Worm (Caenorhabditis elegans): Measurements from ENCODE around the gene C34B4.3.
A peak's percentile ranks its signal among the peaks of the same experiment; 100 is the strongest.

The C34B4.3 gene

ce11 chrV:13071052-13071451 lies at the start of gene C34B4.3:
C34B4.3 (minus strand) TSS chrV:13071152.
- no peak for TF ChIP-seq mab-5 (tag; optimal IDR thresholded peaks at IDR 0.05)
- TF ChIP-seq ceh-82 (tag; optimal IDR thresholded peaks at IDR 0.05), result no peak
- TF ChIP-seq dmd-4 (tag; optimal IDR thresholded peaks at IDR 0.05), result no peak
- no peak for TF ChIP-seq peb-1 (tag; optimal IDR thresholded peaks at IDR 0.05)
- no peak for TF ChIP-seq lin-11 (tag; optimal IDR thresholded peaks at IDR 0.05)
- TF ChIP-seq blmp-1 (tag; optimal IDR thresholded peaks at IDR 0.05; ENCODE audit: insufficient read depth), result no peak

- no peak for TF ChIP-seq alr-1 (tag; optimal IDR thresholded peaks at IDR 0.05)
- no peak for TF ChIP-seq zag-1 (tag; optimal IDR thresholded peaks at IDR 0.05)
- TF ChIP-seq Y55F3AM.14 (GFP tag; optimal IDR thresholded peaks at IDR 0.05), result no peak
- TF ChIP-seq nhr-77 (tag; optimal IDR thresholded peaks at IDR 0.05), result no peak
- no peak for TF ChIP-seq elt-1 (tag; optimal IDR thresholded peaks at IDR 0.05)
- no peak for TF ChIP-seq nhr-11 (tag; optimal IDR thresholded peaks at IDR 0.05)
- TF ChIP-seq nhr-21 (tag; optimal IDR thresholded peaks at IDR 0.05), result no peak
- no peak for TF ChIP-seq elt-3 (tag; optimal IDR thresholded peaks at IDR 0.05)
- no peak for TF ChIP-seq mdl-1 (tag; optimal IDR thresholded peaks at IDR 0.05)
- TF ChIP-seq mbf-1 (tag; optimal IDR thresholded peaks at IDR 0.05), result no peak
- TF ChIP-seq nhr-12 (tag; optimal IDR thresholded peaks at IDR 0.05), result no peak
- TF ChIP-seq snpc-4 (tag; optimal IDR thresholded peaks at IDR 0.05), result no peak
- TF ChIP-seq C34F6.9 (tag; optimal IDR thresholded peaks at IDR 0.05), result no peak
- no peak for TF ChIP-seq ceh-16 (tag; optimal IDR thresholded peaks at IDR 0.05)
- no peak for TF ChIP-seq nhr-25 (tag; optimal IDR thresholded peaks at IDR 0.05)
- no peak for TF ChIP-seq ztf-11 (tag; optimal IDR thresholded peaks at IDR 0.05)
- TF ChIP-seq sma-3 (GFP tag; optimal IDR thresholded peaks at IDR 0.05), result no peak
These were observed 49.1 kb upstream of the C34B4.3 start, which contains the start of gene max-1 for ce11 chrV:13120097-13120496. max-1 (minus strand) TSS chrV:13120220.

DNA sequence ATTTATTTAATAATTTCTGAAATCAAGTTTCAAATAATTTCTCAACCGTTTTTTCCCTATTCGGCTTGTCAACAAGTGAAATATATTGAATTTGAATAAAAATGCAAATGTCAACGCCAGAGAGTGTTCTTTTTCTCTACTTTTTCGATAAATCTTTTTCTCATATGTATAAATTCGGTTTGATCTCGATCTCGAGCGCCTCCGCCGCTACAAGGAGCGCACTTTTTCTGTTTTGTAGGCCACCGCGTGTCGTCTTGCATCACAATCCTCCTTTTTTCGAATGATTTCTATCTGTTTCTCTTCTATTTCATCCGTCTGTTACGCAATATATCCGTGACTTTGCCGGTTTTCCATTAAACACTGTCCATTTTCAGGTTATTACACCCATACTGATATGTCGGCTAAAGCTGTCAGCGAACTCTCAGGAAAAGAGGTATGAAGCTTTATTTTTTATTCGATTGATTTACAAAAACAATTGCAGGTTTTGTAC lies 45.2 kb upstream of the C34B4.3 start, which contains the start of gene acly-2:
Gene acly-2 (plus strand): TSS at position 375 of the 490 bp plus-strand sequence.
- TF ChIP-seq ztf-11 (tag; optimal IDR thresholded peaks at IDR 0.05), result no peak
- no peak for TF ChIP-seq alr-1 (tag; optimal IDR thresholded peaks at IDR 0.05)
- no peak for TF ChIP-seq gmeb-1 (tag; optimal IDR thresholded peaks at IDR 0.05)
- no peak for TF ChIP-seq ZK546.5 (tag; optimal IDR thresholded peaks at IDR 0.05)

DNA sequence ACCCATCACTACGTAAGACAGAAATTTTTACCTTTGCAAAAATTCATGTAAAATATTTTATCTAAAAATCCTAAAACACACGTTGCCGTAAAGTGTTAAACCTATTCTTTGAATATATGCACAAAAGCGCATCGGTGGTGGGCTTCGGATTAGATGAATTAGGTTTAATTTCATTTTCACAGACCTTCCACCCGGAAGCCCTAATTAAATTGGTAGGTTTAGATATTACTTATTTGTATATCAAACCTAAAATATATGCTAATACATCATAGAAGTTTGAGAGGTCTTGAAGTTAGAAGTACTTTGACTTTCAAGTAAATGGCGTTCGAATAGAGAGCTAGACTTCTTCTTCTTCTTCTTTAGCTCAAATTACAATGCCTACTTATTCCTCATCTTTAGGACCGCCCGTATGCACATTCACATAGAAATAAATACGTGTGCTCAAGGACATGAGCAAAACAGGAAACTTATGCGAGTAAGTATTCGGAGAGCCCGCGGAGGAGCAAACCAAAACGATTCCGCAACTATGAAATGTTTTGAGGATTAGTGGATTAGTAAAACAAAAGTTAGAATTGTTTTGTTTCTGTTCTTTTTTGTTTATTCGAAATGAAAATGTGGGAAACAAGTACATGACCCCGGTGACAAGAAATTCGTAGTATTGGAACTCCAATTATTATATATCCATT lies 43.7 kb upstream of the C34B4.3 start:
- no peak for TF ChIP-seq lsy-2 (tag; optimal IDR thresholded peaks at IDR 0.05)
- TF ChIP-seq unc-55 (GFP tag; optimal IDR thresholded peaks at IDR 0.05), result peak; percentile 67
- no peak for TF ChIP-seq aly-2 (tag; optimal IDR thresholded peaks at IDR 0.05)
- no peak for TF ChIP-seq lin-11 (tag; optimal IDR thresholded peaks at IDR 0.05)
- TF ChIP-seq nhr-23 (tag; optimal IDR thresholded peaks at IDR 0.05), result no peak

DNA sequence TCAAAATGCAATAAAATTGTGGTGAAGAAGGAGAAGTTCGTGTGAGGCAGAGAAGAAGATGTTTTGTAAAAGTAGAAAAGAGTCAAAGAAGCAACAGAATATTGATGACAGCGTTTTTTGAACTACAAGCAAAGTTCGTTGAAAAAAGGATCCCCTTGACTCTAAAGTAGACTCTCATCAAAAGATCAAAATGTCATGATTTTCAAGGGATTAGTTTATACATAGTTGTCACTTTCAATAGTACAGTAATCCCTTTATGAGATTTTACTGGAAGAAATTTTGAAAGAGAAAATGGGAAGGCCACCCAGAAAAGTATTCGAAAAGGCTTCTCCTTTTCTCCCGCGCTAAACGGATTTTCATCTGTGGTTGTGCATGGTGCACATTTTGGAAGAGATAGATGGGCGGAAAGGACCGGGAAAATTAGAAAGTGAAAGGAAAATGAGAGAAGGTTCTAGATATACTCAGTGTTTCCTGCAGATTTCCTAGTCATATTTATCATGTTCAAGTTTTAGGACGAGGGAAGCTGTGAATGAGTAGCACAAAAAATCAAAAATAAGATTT lies 42.1 kb upstream of the C34B4.3 start:
- TF ChIP-seq zag-1 (tag; optimal IDR thresholded peaks at IDR 0.05), result peak; percentile 45
- TF ChIP-seq unc-55 (GFP tag; optimal IDR thresholded peaks at IDR 0.05), result peak; percentile 55
- TF ChIP-seq mab-5 (tag; optimal IDR thresholded peaks at IDR 0.05), result peak; percentile 51
- TF ChIP-seq C34F6.9 (tag; optimal IDR thresholded peaks at IDR 0.05), result peak; percentile 4
- TF ChIP-seq mdl-1 (tag; optimal IDR thresholded peaks at IDR 0.05), result no peak

ce11 chrV:13111599-13112191 lies 40.7 kb upstream of the C34B4.3 start:
- TF ChIP-seq unc-55 (GFP tag; optimal IDR thresholded peaks at IDR 0.05) (peak; percentile 47), zag-1 (tag; optimal IDR thresholded peaks at IDR 0.05) (peak; percentile 62), snpc-4 (tag; optimal IDR thresholded peaks at IDR 0.05) (no peak), egl-27 (tag; optimal IDR thresholded peaks at IDR 0.05) (no peak), C34F6.9 (tag; optimal IDR thresholded peaks at IDR 0.05) (peak; percentile 14), alr-1 (tag; optimal IDR thresholded peaks at IDR 0.05) (no peak), Y55F3AM.14 (GFP tag; optimal IDR thresholded peaks at IDR 0.05) (peak; percentile 30)

Data from whole organism, L2 larva.